Worm (Caenorhabditis elegans) whole organism, L3 larva: Measurements from ENCODE around the gene osm-11.

ENCODE experiments used
- R02D3.7 ChIP-seq: fragments of 150-350 bp; optimal IDR thresholded peaks from 2 replicates; lab custom pipeline; 2014; ENCODE audit warnings: missing biosample characterization, missing genetic modification characterization
- ZK546.5 ChIP-seq: sonication (generic microtip); optimal IDR thresholded peaks from 2 replicates; lab custom pipeline; 2017; ENCODE audit warnings: missing biosample characterization, missing genetic modification characterization
- aly-2 ChIP-seq: fragments of 150-350 bp; optimal IDR thresholded peaks from 2 replicates; lab custom pipeline; 2014; ENCODE audit warnings: missing biosample characterization, missing genetic modification characterization
- ceh-16 ChIP-seq: sonication (generic microtip); optimal IDR thresholded peaks from 2 replicates; lab custom pipeline; 2017; ENCODE audit warnings: missing biosample characterization, missing genetic modification characterization
- ceh-28 ChIP-seq: fragments of 150-350 bp; optimal IDR thresholded peaks from 2 replicates; lab custom pipeline; 2014; ENCODE audit warnings: missing biosample characterization, missing genetic modification reagents, missing genetic modification characterization
- ceh-82 ChIP-seq: fragments of 150-350 bp; optimal IDR thresholded peaks from 2 replicates; lab custom pipeline; 2014; ENCODE audit warnings: missing biosample characterization, missing genetic modification characterization
- daf-12 ChIP-seq: fragments of 150-350 bp; optimal IDR thresholded peaks from 2 replicates; lab custom pipeline; 2014; ENCODE audit warnings: missing biosample characterization, missing genetic modification reagents, missing genetic modification characterization
- egl-27 ChIP-seq: sonication (generic microtip); optimal IDR thresholded peaks from 4 replicates; lab custom pipeline; 2017; ENCODE audit warnings: missing biosample characterization, missing genetic modification reagents, missing genetic modification characterization
- egl-5 ChIP-seq: fragments of 150-350 bp; optimal IDR thresholded peaks from 2 replicates; lab custom pipeline; 2017; ENCODE audit warnings: missing biosample characterization, missing genetic modification reagents, missing genetic modification characterization, inconsistent platforms
- elt-1 ChIP-seq: fragments of 150-350 bp; optimal IDR thresholded peaks from 2 replicates; lab custom pipeline; 2014; ENCODE audit warnings: missing biosample characterization, missing genetic modification characterization
- elt-2 ChIP-seq: sonication (generic microtip); optimal IDR thresholded peaks from 2 replicates; lab custom pipeline; 2016; ENCODE audit warnings: missing genetic modification reagents, mild to moderate bottlenecking, missing genetic modification characterization, missing compliant biosample characterization
- elt-3 ChIP-seq, 3 experiments: fragments of 150-350 bp in 1 of 3; sonication (generic microtip) in 2 of 3; optimal IDR thresholded peaks; 2 replicates in 2 of 3; 4 replicates in 1 of 3; lab custom pipeline; 2014 to 2017; ENCODE audit warnings: missing biosample characterization in 3 of 3, missing genetic modification characterization in 3 of 3
- eor-1 ChIP-seq, 2 experiments: fragments of 150-350 bp; optimal IDR thresholded peaks; 2 replicates each; lab custom pipeline; 2014 to 2018; ENCODE audit warnings: missing biosample characterization in 2 of 2, missing genetic modification characterization in 2 of 2
- fkh-2 ChIP-seq: fragments of 150-350 bp; optimal IDR thresholded peaks from 2 replicates; lab custom pipeline; 2014; ENCODE audit warnings: missing biosample characterization, missing genetic modification reagents, missing genetic modification characterization
- fos-1 ChIP-seq: fragments of 150-350 bp; optimal IDR thresholded peaks from 2 replicates; lab custom pipeline; 2014; ENCODE audit warnings: missing biosample characterization, missing genetic modification characterization
- hmg-11 ChIP-seq: sonication (generic microtip); optimal IDR thresholded peaks from 2 replicates; lab custom pipeline; 2016; ENCODE audit warnings: missing genetic modification characterization, missing compliant biosample characterization
- jun-1 ChIP-seq: fragments of 150-350 bp; optimal IDR thresholded peaks from 2 replicates; lab custom pipeline; 2014; ENCODE audit warnings: missing biosample characterization, missing genetic modification reagents, missing genetic modification characterization
- lin-15B ChIP-seq: fragments of 150-350 bp; optimal IDR thresholded peaks from 2 replicates; lab custom pipeline; 2014; ENCODE audit warnings: missing biosample characterization, missing genetic modification characterization
- lin-39 ChIP-seq: fragments of 150-350 bp; optimal IDR thresholded peaks from 2 replicates; lab custom pipeline; 2018; ENCODE audit warnings: missing biosample characterization, missing genetic modification reagents, missing genetic modification characterization
- lsy-12 ChIP-seq: sonication (generic microtip); optimal IDR thresholded peaks from 2 replicates; lab custom pipeline; 2016; ENCODE audit warnings: mild to moderate bottlenecking, missing genetic modification characterization, missing compliant biosample characterization
- mdl-1 ChIP-seq: fragments of 150-350 bp; optimal IDR thresholded peaks from 2 replicates; lab custom pipeline; 2014; ENCODE audit warnings: missing biosample characterization, missing genetic modification characterization
- nfya-1 ChIP-seq: sonication (generic microtip); optimal IDR thresholded peaks from 2 replicates; lab custom pipeline; 2017; ENCODE audit warnings: missing genetic modification characterization, mild to moderate bottlenecking, missing compliant biosample characterization, antibody characterized with exemption, moderate library complexity; ENCODE audit not compliant: insufficient read depth
- nhr-11 ChIP-seq: fragments of 150-350 bp; optimal IDR thresholded peaks from 2 replicates; lab custom pipeline; 2014; ENCODE audit warnings: missing biosample characterization, missing genetic modification characterization
- nhr-23 ChIP-seq: fragments of 150-350 bp; optimal IDR thresholded peaks from 2 replicates; lab custom pipeline; 2014; ENCODE audit warnings: missing biosample characterization, missing genetic modification reagents, missing genetic modification characterization
- nhr-237 ChIP-seq: fragments of 150-350 bp; optimal IDR thresholded peaks from 2 replicates; lab custom pipeline; 2014; ENCODE audit warnings: missing biosample characterization, missing genetic modification characterization
- nhr-25 ChIP-seq: sonication (generic microtip); optimal IDR thresholded peaks from 2 replicates; lab custom pipeline; 2017; ENCODE audit warnings: missing biosample characterization, missing genetic modification characterization
- nhr-43 ChIP-seq: sonication (generic microtip); optimal IDR thresholded peaks from 2 replicates; lab custom pipeline; 2016; ENCODE audit warnings: mild to moderate bottlenecking, missing genetic modification characterization, missing compliant biosample characterization; ENCODE audit not compliant: poor library complexity, severe bottlenecking
- nhr-67 ChIP-seq: fragments of 150-350 bp; optimal IDR thresholded peaks from 2 replicates; lab custom pipeline; 2014; ENCODE audit warnings: missing biosample characterization, missing genetic modification characterization
- nhr-76 ChIP-seq: fragments of 150-350 bp; sonication (generic microtip); optimal IDR thresholded peaks from 5 replicates; lab custom pipeline; 2014; ENCODE audit warnings: missing biosample characterization, missing genetic modification characterization
- pha-4 ChIP-seq: fragments of 150-350 bp; optimal IDR thresholded peaks from 2 replicates; lab custom pipeline; 2014; ENCODE audit warnings: missing biosample characterization, missing genetic modification reagents, missing genetic modification characterization
- pqm-1 ChIP-seq: fragments of 150-350 bp; optimal IDR thresholded peaks from 2 replicates; lab custom pipeline; 2017; ENCODE audit warnings: missing biosample characterization, missing genetic modification characterization, inconsistent platforms
- sea-2 ChIP-seq: fragments of 150-350 bp; sonication (generic microtip); optimal IDR thresholded peaks from 4 replicates; lab custom pipeline; 2014; ENCODE audit warnings: missing biosample characterization, missing genetic modification reagents, missing genetic modification characterization
- skn-1 ChIP-seq: fragments of 150-350 bp; optimal IDR thresholded peaks from 2 replicates; lab custom pipeline; 2014; ENCODE audit warnings: missing biosample characterization, missing genetic modification characterization
- snpc-4 ChIP-seq: fragments of 150-350 bp; optimal IDR thresholded peaks from 2 replicates; lab custom pipeline; 2014; ENCODE audit warnings: missing biosample characterization, missing genetic modification characterization
- tbx-2 ChIP-seq: sonication (generic microtip); optimal IDR thresholded peaks from 2 replicates; lab custom pipeline; 2016; ENCODE audit warnings: mild to moderate bottlenecking, missing genetic modification characterization, missing compliant biosample characterization
- unc-39 ChIP-seq: sonication (generic microtip); optimal IDR thresholded peaks from 4 replicates; lab custom pipeline; 2017; ENCODE audit warnings: missing biosample characterization, missing genetic modification characterization
- unc-62 ChIP-seq: fragments of 150-350 bp; sonication (generic microtip); optimal IDR thresholded peaks from 4 replicates; lab custom pipeline; 2014; ENCODE audit warnings: missing biosample characterization, missing genetic modification reagents, missing genetic modification characterization
- zag-1 ChIP-seq: fragments of 150-350 bp; optimal IDR thresholded peaks from 2 replicates; lab custom pipeline; 2014; ENCODE audit warnings: missing biosample characterization, missing genetic modification characterization
- ztf-11 ChIP-seq: fragments of 150-350 bp; optimal IDR thresholded peaks from 2 replicates; lab custom pipeline; 2014; ENCODE audit warnings: missing biosample characterization, missing genetic modification characterization
- ztf-4 ChIP-seq: fragments of 150-350 bp; optimal IDR thresholded peaks from 2 replicates; lab custom pipeline; 2014; ENCODE audit warnings: missing biosample characterization, missing genetic modification characterization

osm-11 gene

DNA sequence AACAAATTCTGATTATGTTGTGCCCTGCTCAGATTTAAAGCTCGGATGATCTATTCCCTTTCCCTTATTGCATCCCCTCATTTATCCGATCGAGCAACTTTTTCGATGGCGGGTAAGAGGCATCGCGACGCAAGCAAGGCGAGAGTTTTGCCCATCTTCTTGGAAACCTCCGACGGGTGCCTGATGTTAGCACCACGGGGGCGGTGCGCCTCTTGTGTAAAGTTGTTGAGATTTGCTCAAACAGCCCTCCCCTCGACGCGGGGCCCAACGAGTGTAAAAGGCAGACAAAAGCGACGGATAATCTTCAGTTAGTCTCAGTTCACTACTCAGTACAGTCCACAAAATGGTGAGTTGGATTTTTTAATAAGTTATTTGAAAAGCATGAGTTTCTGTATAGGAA, 37.5 kb upstream of the osm-11 start, which contains the start of gene mlc-1:
Gene mlc-1 (plus strand): TSS at position 324 of the 400 bp plus-strand sequence.
- TF ChIP-seq ztf-11 (tag; lab: Kevin White, UChicago) (no peak), nhr-11 (tag; lab: Kevin White, UChicago) (no peak), elt-2 (tag; lab: Kevin White, UChicago) (no peak), hmg-11 (tag; lab: Kevin White, UChicago) (no peak), ceh-16 (tag; lab: Kevin White, UChicago) (no peak), ZK546.5 (tag; lab: Kevin White, UChicago) (no peak), pqm-1 (tag; lab: Kevin White, UChicago) (no peak), lin-15B (tag; lab: Kevin White, UChicago) (no peak), aly-2 (no peak), nhr-23 (tag; lab: Kevin White, UChicago) (no peak)

DNA sequence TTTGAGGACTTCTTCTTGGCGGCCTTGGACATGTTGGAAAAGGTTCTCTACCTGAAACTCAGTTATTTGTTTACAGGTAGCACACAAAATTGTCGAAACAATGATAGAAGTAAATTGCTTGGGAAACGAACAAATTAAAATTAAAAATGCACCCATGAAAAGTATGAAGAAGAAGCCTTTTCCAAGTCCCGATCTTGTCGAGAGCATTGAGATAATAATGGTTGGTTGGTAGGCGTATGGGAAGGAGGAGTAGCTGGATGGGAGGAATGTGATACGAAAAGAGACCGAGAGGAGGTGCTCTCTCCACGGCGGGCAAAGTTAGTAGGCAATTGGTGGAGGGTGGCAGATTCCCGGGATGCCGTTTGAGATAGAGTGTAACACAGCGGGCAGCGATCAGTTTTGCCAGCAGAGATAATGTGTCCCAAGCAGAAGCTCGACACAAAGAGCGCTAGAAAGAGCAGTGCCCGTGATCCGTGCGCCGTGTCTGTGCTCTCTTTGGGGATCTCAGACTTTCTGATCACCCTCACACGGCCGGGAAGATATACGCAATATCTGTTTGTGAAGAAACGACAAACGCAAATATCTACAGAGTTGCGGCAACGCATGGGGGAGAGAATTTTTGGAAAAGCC, 35.3 kb upstream of the osm-11 start, which contains the start of gene mlc-2:
Gene mlc-2 (minus strand): TSS at position 51 of the 630 bp plus-strand sequence.
- TF ChIP-seq nfya-1 (tag; lab: Kevin White, UChicago) (no peak), pha-4 (peak; percentile 19), lin-39 (tag; lab: Kevin White, UChicago) (peak; percentile 8)

DNA sequence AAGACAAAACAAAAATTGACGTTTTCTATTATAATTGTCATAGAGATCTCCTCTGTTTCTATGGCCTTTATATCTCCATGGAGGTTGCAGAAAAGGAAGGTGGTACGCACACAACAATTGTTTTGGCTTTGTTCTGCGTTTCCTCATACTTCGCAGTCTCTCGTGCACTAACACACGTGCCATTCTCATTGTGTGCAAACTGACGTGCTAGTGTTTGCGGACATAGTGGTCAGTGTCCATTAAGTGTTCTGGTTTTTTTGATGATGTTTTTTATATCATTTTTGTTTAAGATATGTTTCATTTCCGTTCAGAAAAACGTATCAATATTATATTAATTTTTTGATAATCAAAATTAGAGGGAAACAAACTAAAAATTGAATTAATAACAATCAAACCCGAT, 30.0 kb upstream of the osm-11 start, which contains the start of gene C36E6.2:
Gene C36E6.2 (plus strand): TSS at position 261 of the 400 bp plus-strand sequence.
- peak; percentile 91 for TF ChIP-seq hmg-11 (tag; lab: Kevin White, UChicago)
- TF ChIP-seq jun-1 (tag; lab: Kevin White, UChicago): peak; percentile 25
- TF ChIP-seq nhr-43 (tag; lab: Kevin White, UChicago): peak; percentile 31
- TF ChIP-seq ceh-28 (tag; lab: Kevin White, UChicago): peak; percentile 34
- TF ChIP-seq lsy-12 (tag; lab: Kevin White, UChicago): peak; percentile 42
- TF ChIP-seq nhr-23 (tag; lab: Kevin White, UChicago): peak; percentile 74
- no peak for TF ChIP-seq sea-2
- peak; percentile 65 for TF ChIP-seq snpc-4 (tag; lab: Kevin White, UChicago)
- TF ChIP-seq ztf-11 (tag; lab: Kevin White, UChicago): no peak
- TF ChIP-seq nhr-25: peak; percentile 81
- no peak for TF ChIP-seq daf-12
- no peak for TF ChIP-seq nhr-76
- TF ChIP-seq lin-15B (tag; lab: Kevin White, UChicago): peak; percentile 27
- TF ChIP-seq egl-27 (tag; lab: Kevin White, UChicago): no peak
- peak; percentile 89 for TF ChIP-seq egl-5
- TF ChIP-seq elt-2 (tag; lab: Kevin White, UChicago): peak; percentile 44
- no peak for TF ChIP-seq R02D3.7 (tag; lab: Kevin White, UChicago)
- TF ChIP-seq pha-4: peak; percentile 80
- TF ChIP-seq fos-1: no peak
- TF ChIP-seq skn-1 (tag; lab: Kevin White, UChicago): peak; percentile 62
- TF ChIP-seq mdl-1 (tag; lab: Kevin White, UChicago): peak; percentile 98
- peak; percentile 77 for TF ChIP-seq nfya-1 (tag; lab: Kevin White, UChicago)
- peak; percentile 69 for TF ChIP-seq lin-39 (tag; lab: Kevin White, UChicago)

DNA sequence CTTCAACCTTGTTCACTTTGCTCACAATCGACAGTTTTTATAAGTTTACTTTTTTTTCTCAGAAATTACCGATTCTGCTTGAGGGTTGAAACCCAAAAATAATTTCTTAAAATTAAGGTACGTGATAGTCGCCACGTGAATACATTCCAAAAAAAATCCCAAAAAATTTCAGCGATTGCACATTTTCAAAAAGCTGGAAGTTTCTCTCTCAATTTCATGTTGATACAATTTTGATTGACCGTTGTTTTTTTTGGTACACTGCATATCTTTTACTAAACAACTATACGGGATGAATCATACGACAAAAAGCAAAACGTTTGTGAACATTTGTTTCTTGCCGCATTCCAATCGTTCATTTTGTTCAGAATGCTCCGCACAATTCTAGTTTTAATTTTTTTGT, 17.0 kb upstream of the osm-11 start, which contains the start of gene C36E6.8:
Gene C36E6.8 (plus strand): TSS at position 301 of the 400 bp plus-strand sequence.
- TF ChIP-seq eor-1 (tag; optimal IDR thresholded peaks at IDR 0.05; lab: Kevin White, UChicago) (no peak), daf-12 (no peak), nfya-1 (tag; lab: Kevin White, UChicago) (no peak), elt-1 (tag; lab: Kevin White, UChicago) (no peak), ZK546.5 (tag; lab: Kevin White, UChicago) (no peak), zag-1 (no peak), jun-1 (tag; lab: Kevin White, UChicago) (no peak), ceh-82 (tag; lab: Kevin White, UChicago) (no peak), lin-15B (tag; lab: Kevin White, UChicago) (no peak)

DNA sequence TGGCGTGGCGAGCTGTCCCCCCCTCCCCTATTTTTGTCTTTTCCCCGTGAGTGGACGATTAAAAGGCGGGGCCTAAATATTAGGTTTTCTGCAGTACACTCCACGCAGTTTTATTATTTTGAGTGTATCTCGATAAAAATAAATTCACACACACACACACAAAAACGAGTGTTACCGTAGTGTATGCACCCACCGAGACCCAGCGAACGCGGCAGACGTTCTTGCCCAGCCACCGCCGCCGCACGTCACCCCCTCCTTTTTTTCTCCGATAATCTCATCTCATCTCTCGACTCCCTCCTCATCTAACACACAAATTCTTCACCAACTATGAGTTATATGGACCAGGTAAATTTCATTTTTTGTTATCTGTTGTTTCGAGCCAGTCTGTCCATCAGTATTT, 12.9 kb upstream of the osm-11 start, which contains the start of gene fubl-3:
Gene fubl-3 (plus strand): TSS at position 212 of the 400 bp plus-strand sequence.
- TF ChIP-seq ztf-4 (tag; lab: Kevin White, UChicago) (no peak), hmg-11 (tag; lab: Kevin White, UChicago) (no peak), nhr-67 (tag; lab: Kevin White, UChicago) (no peak), tbx-2 (tag; lab: Kevin White, UChicago) (no peak), unc-39 (no peak), ceh-28 (tag; lab: Kevin White, UChicago) (no peak), elt-3 (tag; optimal IDR thresholded peaks at IDR 0.05; lab: Kevin White, UChicago) (no peak), elt-2 (tag; lab: Kevin White, UChicago) (peak; percentile 27), nhr-237 (tag; lab: Kevin White, UChicago) (no peak), skn-1 (tag; lab: Kevin White, UChicago) (peak; percentile 11), fos-1 (no peak), sea-2 (no peak), nhr-25 (peak; percentile 7), zag-1 (no peak), unc-62 (no peak), nhr-76 (no peak), fkh-2 (tag; lab: Kevin White, UChicago) (no peak), lsy-12 (tag; lab: Kevin White, UChicago) (no peak), nfya-1 (tag; lab: Kevin White, UChicago) (peak; percentile 82), elt-1 (tag; lab: Kevin White, UChicago) (peak; percentile 1), ztf-11 (tag; lab: Kevin White, UChicago) (no peak), nhr-11 (tag; lab: Kevin White, UChicago) (no peak), ceh-82 (tag; lab: Kevin White, UChicago) (no peak), pha-4 (peak; percentile 23)
